Worm (Caenorhabditis elegans) whole organism, L3 larva: ENCODE measurements around the gene Y69E1A.3.
A peak's percentile ranks its signal among the peaks of the same experiment; 100 is the strongest.
"Not testable (repeated sequence)": the region's sequence is repeated elsewhere in the genome, so short reads cannot be mapped to it uniquely, and the experiment has no call there.

ENCODE experiments used
- R02D3.7 ChIP-seq: fragments of 150-350 bp; optimal IDR thresholded peaks from 2 replicates; lab custom pipeline; 2014; ENCODE audit warnings: missing biosample characterization, missing genetic modification characterization
- ZK546.5 ChIP-seq: sonication (generic microtip); optimal IDR thresholded peaks from 2 replicates; lab custom pipeline; 2017; ENCODE audit warnings: missing biosample characterization, missing genetic modification characterization
- aly-2 ChIP-seq: fragments of 150-350 bp; optimal IDR thresholded peaks from 2 replicates; lab custom pipeline; 2014; ENCODE audit warnings: missing biosample characterization, missing genetic modification characterization
- ceh-28 ChIP-seq: fragments of 150-350 bp; optimal IDR thresholded peaks from 2 replicates; lab custom pipeline; 2014; ENCODE audit warnings: missing biosample characterization, missing genetic modification reagents, missing genetic modification characterization
- ceh-82 ChIP-seq: fragments of 150-350 bp; optimal IDR thresholded peaks from 2 replicates; lab custom pipeline; 2014; ENCODE audit warnings: missing biosample characterization, missing genetic modification characterization
- ceh-9 ChIP-seq: sonication (generic microtip); optimal IDR thresholded peaks from 2 replicates; lab custom pipeline; 2018; ENCODE audit warnings: missing biosample characterization, missing genetic modification characterization
- egl-27 ChIP-seq: sonication (generic microtip); optimal IDR thresholded peaks from 4 replicates; lab custom pipeline; 2017; ENCODE audit warnings: missing biosample characterization, missing genetic modification reagents, missing genetic modification characterization
- egl-5 ChIP-seq: fragments of 150-350 bp; optimal IDR thresholded peaks from 2 replicates; lab custom pipeline; 2017; ENCODE audit warnings: missing biosample characterization, missing genetic modification reagents, missing genetic modification characterization, inconsistent platforms
- elt-2 ChIP-seq: sonication (generic microtip); optimal IDR thresholded peaks from 2 replicates; lab custom pipeline; 2016; ENCODE audit warnings: missing genetic modification reagents, mild to moderate bottlenecking, missing genetic modification characterization, missing compliant biosample characterization
- elt-3 ChIP-seq, 3 experiments: fragments of 150-350 bp in 1 of 3; sonication (generic microtip) in 2 of 3; optimal IDR thresholded peaks; 2 replicates in 2 of 3; 4 replicates in 1 of 3; lab custom pipeline; 2014 to 2017; ENCODE audit warnings: missing biosample characterization in 3 of 3, missing genetic modification characterization in 3 of 3
- fkh-10 ChIP-seq: sonication (generic microtip); optimal IDR thresholded peaks from 2 replicates; lab custom pipeline; 2017; ENCODE audit warnings: missing biosample characterization, missing genetic modification reagents, missing genetic modification characterization
- fkh-2 ChIP-seq: fragments of 150-350 bp; optimal IDR thresholded peaks from 2 replicates; lab custom pipeline; 2014; ENCODE audit warnings: missing biosample characterization, missing genetic modification reagents, missing genetic modification characterization
- fos-1 ChIP-seq: fragments of 150-350 bp; optimal IDR thresholded peaks from 2 replicates; lab custom pipeline; 2014; ENCODE audit warnings: missing biosample characterization, missing genetic modification characterization
- jun-1 ChIP-seq: fragments of 150-350 bp; optimal IDR thresholded peaks from 2 replicates; lab custom pipeline; 2014; ENCODE audit warnings: missing biosample characterization, missing genetic modification reagents, missing genetic modification characterization
- lin-39 ChIP-seq: fragments of 150-350 bp; optimal IDR thresholded peaks from 2 replicates; lab custom pipeline; 2018; ENCODE audit warnings: missing biosample characterization, missing genetic modification reagents, missing genetic modification characterization
- lsy-12 ChIP-seq: sonication (generic microtip); optimal IDR thresholded peaks from 2 replicates; lab custom pipeline; 2016; ENCODE audit warnings: mild to moderate bottlenecking, missing genetic modification characterization, missing compliant biosample characterization
- nfya-1 ChIP-seq: sonication (generic microtip); optimal IDR thresholded peaks from 2 replicates; lab custom pipeline; 2017; ENCODE audit warnings: missing genetic modification characterization, mild to moderate bottlenecking, missing compliant biosample characterization, antibody characterized with exemption, moderate library complexity; ENCODE audit not compliant: insufficient read depth
- nhr-12 ChIP-seq: fragments of 150-350 bp; optimal IDR thresholded peaks from 2 replicates; lab custom pipeline; 2014; ENCODE audit warnings: missing biosample characterization, missing genetic modification characterization
- nhr-237 ChIP-seq: fragments of 150-350 bp; optimal IDR thresholded peaks from 2 replicates; lab custom pipeline; 2014; ENCODE audit warnings: missing biosample characterization, missing genetic modification characterization
- nhr-25 ChIP-seq: sonication (generic microtip); optimal IDR thresholded peaks from 2 replicates; lab custom pipeline; 2017; ENCODE audit warnings: missing biosample characterization, missing genetic modification characterization
- nhr-28 ChIP-seq: fragments of 150-350 bp; optimal IDR thresholded peaks from 2 replicates; lab custom pipeline; 2014; ENCODE audit warnings: missing biosample characterization, missing genetic modification characterization
- nhr-77 ChIP-seq: fragments of 150-350 bp; optimal IDR thresholded peaks from 2 replicates; lab custom pipeline; 2014; ENCODE audit warnings: missing biosample characterization, missing genetic modification characterization
- pha-4 ChIP-seq: fragments of 150-350 bp; optimal IDR thresholded peaks from 2 replicates; lab custom pipeline; 2014; ENCODE audit warnings: missing biosample characterization, missing genetic modification reagents, missing genetic modification characterization
- pqm-1 ChIP-seq: fragments of 150-350 bp; optimal IDR thresholded peaks from 2 replicates; lab custom pipeline; 2017; ENCODE audit warnings: missing biosample characterization, missing genetic modification characterization, inconsistent platforms
- snpc-4 ChIP-seq: fragments of 150-350 bp; optimal IDR thresholded peaks from 2 replicates; lab custom pipeline; 2014; ENCODE audit warnings: missing biosample characterization, missing genetic modification characterization
- tbx-2 ChIP-seq: sonication (generic microtip); optimal IDR thresholded peaks from 2 replicates; lab custom pipeline; 2016; ENCODE audit warnings: mild to moderate bottlenecking, missing genetic modification characterization, missing compliant biosample characterization
- unc-39 ChIP-seq: sonication (generic microtip); optimal IDR thresholded peaks from 4 replicates; lab custom pipeline; 2017; ENCODE audit warnings: missing biosample characterization, missing genetic modification characterization
- unc-62 ChIP-seq: fragments of 150-350 bp; sonication (generic microtip); optimal IDR thresholded peaks from 4 replicates; lab custom pipeline; 2014; ENCODE audit warnings: missing biosample characterization, missing genetic modification reagents, missing genetic modification characterization
- zag-1 ChIP-seq: fragments of 150-350 bp; optimal IDR thresholded peaks from 2 replicates; lab custom pipeline; 2014; ENCODE audit warnings: missing biosample characterization, missing genetic modification characterization
- ztf-11 ChIP-seq: fragments of 150-350 bp; optimal IDR thresholded peaks from 2 replicates; lab custom pipeline; 2014; ENCODE audit warnings: missing biosample characterization, missing genetic modification characterization
- ztf-4 ChIP-seq: fragments of 150-350 bp; optimal IDR thresholded peaks from 2 replicates; lab custom pipeline; 2014; ENCODE audit warnings: missing biosample characterization, missing genetic modification characterization

Gene Y69E1A.3

DNA sequence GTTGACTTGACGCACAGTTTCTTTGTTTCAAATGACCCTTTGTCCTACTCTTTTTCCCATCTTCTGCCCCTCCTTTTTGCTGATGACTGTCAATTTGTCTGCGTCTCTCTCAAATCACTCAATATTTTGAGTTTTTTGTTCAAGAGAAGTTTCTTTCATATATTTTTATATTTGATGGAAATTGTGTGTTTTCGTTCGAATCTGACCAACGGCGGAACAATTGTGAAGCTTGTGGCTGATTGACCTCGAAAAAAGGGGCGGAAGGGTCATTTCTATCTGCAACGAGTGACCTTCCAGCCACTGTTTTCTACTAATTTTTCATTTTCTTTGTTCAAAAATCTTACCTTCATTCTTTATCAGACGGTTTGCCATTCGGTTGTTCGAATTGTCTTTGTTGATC, 26.5 kb downstream of the Y69E1A.3 start:
- TF ChIP-seq jun-1 (tag; lab: Kevin White, UChicago) (no peak), ceh-28 (tag; lab: Kevin White, UChicago) (no peak), nhr-25 (peak; percentile 61), pqm-1 (tag; lab: Kevin White, UChicago) (no peak)

DNA sequence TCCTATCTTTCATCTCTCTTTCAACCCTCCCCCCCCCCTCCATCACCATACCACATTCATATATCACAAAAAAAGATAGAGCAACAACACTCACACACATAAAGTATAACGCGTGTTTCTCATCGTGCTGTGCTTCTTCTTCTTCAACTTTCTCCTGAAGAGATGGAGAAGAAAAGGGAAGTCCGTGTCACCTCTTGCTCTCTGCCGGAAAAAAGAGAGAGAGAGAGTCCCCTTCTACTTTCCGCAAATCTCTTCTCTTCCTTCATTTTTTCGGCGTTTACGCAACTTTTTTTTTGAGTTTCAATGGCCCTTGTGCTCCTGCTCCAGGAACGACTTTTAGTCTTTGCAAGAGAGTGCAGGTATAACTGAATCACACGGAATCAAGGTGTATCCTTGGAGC, 27.6 kb downstream of the Y69E1A.3 start:
- TF ChIP-seq ceh-82 (no peak), egl-5 (tag; lab: Kevin White, UChicago) (peak; percentile 12), aly-2 (tag; lab: Kevin White, UChicago) (no peak), nfya-1 (peak; percentile 30), fkh-10 (GFP tag; lab: Kevin White, UChicago) (peak; percentile 53), lin-39 (tag; lab: Kevin White, UChicago) (peak; percentile 34), nhr-77 (no peak)

DNA sequence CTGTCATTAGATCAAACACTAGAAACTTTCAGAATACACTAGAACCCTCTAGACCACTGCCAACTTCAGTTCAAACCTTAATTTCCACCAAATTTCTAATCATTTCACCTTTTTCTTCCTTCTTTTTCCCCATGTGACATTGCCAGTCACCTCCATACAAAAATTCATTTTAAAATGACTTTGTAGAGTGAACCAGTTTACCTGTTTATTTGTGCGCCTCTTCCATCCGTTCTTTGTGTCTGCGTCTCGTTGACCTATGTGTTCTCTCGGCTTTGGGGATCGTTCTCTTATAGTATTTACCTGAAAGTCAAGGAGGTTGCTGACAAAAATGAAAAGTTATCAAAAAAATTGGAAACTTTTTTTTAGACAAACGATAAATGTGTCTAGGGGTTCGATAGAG, 28.5 kb downstream of the Y69E1A.3 start:
- TF ChIP-seq pha-4 (tag; lab: Kevin White, UChicago): peak; percentile 38
- peak; percentile 17 for TF ChIP-seq elt-2 (tag; lab: Kevin White, UChicago)
- TF ChIP-seq elt-3 (tag; optimal IDR thresholded peaks at IDR 0.05; lab: Kevin White, UChicago): no peak
- TF ChIP-seq ztf-4 (tag; lab: Kevin White, UChicago): no peak
- peak; percentile 6 for TF ChIP-seq nhr-25

DNA sequence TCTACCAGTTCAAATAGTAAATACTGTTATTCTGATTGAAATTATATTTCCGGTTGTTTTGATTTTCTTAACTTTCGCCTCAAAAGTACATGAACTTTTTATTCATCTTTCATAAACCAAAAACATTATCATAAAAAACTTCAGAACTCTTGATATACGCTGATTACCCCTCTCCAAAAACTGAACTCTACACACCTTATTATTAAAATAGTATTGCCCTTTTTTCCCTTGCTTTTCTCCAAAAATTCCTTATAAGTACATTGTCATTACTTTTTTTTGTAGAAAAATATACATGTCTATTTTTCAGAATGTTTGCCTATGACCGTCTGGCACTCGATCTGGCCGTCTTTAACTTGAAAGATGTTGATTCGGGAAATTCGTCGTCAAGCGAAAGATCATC, 29.7 kb downstream of the Y69E1A.3 start, which contains the start of gene Y43E12A.2:
Y43E12A.2 (plus strand) TSS at position 301 of the 400 bp plus-strand sequence.
- TF ChIP-seq ceh-9 (tag; lab: Kevin White, UChicago) (no peak), pha-4 (tag; lab: Kevin White, UChicago) (peak; percentile 14), zag-1 (tag; lab: Kevin White, UChicago) (no peak), unc-62 (GFP tag; lab: Kevin White, UChicago) (no peak)

DNA sequence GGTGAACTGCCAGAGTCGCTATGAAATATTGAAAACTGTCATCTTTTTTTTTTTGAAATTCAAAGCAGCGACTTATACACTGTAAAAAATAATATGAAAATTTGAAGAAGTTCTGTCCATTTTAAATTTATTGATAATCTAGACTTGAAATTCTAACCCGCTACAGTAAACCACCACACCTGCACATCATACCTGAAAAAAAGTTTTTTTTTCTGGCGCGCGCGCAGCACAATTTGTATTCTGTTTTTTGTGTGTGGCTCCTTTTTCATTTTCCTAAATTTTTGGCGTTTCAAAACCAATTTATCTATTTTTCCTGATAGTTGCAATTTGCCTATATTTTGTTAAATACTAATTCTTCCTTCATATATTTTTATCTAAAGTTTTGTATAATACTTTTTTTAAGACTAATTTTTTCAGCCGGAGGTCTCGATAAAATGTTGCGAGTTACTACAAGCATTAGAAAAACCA, 33.5 kb downstream of the Y69E1A.3 start, which contains the start of gene cyb-2.1:
cyb-2.1 (plus strand) TSS at position 418 of the 468 bp plus-strand sequence.
- TF ChIP-seq ZK546.5 (tag; lab: Kevin White, UChicago) (no peak), aly-2 (tag; lab: Kevin White, UChicago) (no peak), fkh-10 (GFP tag; lab: Kevin White, UChicago) (no peak), ztf-4 (tag; lab: Kevin White, UChicago) (no peak), snpc-4 (tag; lab: Kevin White, UChicago) (no peak), lsy-12 (tag; lab: Kevin White, UChicago) (no peak), nhr-28 (no peak), ceh-28 (tag; lab: Kevin White, UChicago) (no peak), tbx-2 (no peak), jun-1 (tag; lab: Kevin White, UChicago) (no peak)

DNA sequence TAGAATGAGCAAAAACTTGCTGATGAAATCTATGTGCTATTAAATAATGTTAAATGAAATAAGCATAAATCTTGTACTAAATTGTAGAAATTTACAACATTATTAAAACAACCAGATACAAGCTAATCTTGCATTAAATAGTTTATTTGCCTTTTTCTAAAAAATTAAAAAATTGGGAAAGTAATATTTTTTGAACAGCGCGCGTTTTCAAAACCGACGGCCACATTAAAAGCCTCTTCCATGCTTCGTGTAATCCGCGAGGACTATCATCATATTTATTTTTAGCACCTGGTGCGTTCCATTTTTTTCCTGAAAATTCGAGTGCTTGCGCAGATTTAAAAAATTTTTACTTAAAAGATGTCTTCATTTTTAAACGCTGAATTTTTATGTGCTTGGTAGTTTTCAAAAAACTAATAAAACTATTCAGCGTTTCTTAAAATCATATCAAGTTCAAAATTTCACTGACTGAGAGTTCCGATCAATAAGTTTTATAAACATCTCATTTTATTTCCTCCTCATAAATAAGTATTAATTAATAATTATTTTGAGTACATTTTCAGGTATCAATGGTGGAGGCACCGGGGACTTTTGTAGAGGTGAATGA, 35.3 kb downstream of the Y69E1A.3 start, which contains the start of gene Y43E12A.3:
Y43E12A.3 (plus strand) TSS at position 554 of the 604 bp plus-strand sequence.
- TF ChIP-seq nhr-28; nhr-12; egl-27 (tag; lab: Kevin White, UChicago): not testable (repeated sequence)
- TF ChIP-seq, all 47 proteins: peak for 0; not testable (repeated sequence) for 47

DNA sequence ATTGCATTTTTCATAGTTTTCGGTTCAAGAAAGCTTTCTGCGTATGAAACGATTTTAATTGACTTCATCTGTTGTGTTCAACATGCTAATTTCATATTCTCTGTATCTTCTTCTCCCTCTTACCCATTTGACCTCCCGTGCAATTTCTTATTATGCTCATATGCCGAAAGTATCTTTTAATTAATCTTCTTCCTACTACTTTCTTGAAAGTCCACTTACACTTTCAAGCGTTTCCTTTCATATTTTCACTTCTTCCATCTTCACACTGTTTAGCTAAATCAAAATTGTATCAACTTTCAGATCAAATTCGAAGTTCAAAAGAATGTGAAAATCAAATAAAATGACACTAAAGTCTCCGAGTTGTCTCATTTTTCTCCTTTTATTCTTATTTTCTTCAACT, 38.6 kb downstream of the Y69E1A.3 start, which contains the start of gene F13H10.5:
F13H10.5 (plus strand) TSS at position 301 of the 400 bp plus-strand sequence.
- TF ChIP-seq nhr-237 (tag; lab: Kevin White, UChicago) (no peak), fkh-2 (tag; lab: Kevin White, UChicago) (no peak), ztf-11 (tag; lab: Kevin White, UChicago) (no peak), unc-39 (no peak), pqm-1 (tag; lab: Kevin White, UChicago) (no peak), ceh-28 (tag; lab: Kevin White, UChicago) (no peak), fos-1 (tag; lab: Kevin White, UChicago) (no peak), R02D3.7 (no peak)
